Worm (Caenorhabditis elegans) whole organism, midembryonic: ENCODE results near the gene col-80.

Source experiments
- cog-1 ChIP-seq: sonication (generic microtip); optimal IDR thresholded peaks from 2 replicates; lab custom pipeline; 2016; ENCODE audit warnings: missing genetic modification characterization, missing compliant biosample characterization
- flt-1 ChIP-seq: fragments of 200-800 bp; sonication (Bioruptor generic); IDR thresholded peaks from 2 replicates; pipeline ENCODE4 v1.3.6; 2022; ENCODE audit warnings: missing genetic modification characterization, missing compliant biosample characterization
- klf-2 ChIP-seq: fragments of 200-800 bp; sonication (Bioruptor generic); conservative IDR thresholded peaks from 2 replicates; pipeline ENCODE4 v1.3.6; 2022; ENCODE audit warnings: missing genetic modification reagents, missing genetic modification characterization, missing compliant biosample characterization
- med-1 ChIP-seq: sonication (generic microtip); optimal IDR thresholded peaks from 2 replicates; lab custom pipeline; 2017; ENCODE audit warnings: missing genetic modification characterization, mild to moderate bottlenecking, missing compliant biosample characterization, antibody characterized with exemption, missing genetic modification reagents; ENCODE audit not compliant: insufficient read depth
- ztf-23 ChIP-seq: fragments of 200-800 bp; sonication (Bioruptor generic); IDR thresholded peaks from 2 replicates; pipeline ENCODE4 v1.3.6; 2022; ENCODE audit warnings: missing genetic modification reagents, missing genetic modification characterization, missing compliant biosample characterization

ce11 chrII:10730702-10731101 lies 23.7 kb downstream of the col-80 start:
- no peak for TF ChIP-seq klf-2 (GFP tag; lab: Robert Waterston, UW)
- TF ChIP-seq flt-1 (GFP tag; lab: Robert Waterston, UW): no peak
- TF ChIP-seq ztf-23: no peak
- no peak for TF ChIP-seq med-1 (GFP tag; lab: Kevin White, UChicago)
- TF ChIP-seq cog-1 (tag; lab: Kevin White, UChicago): no peak
